Worm (Caenorhabditis elegans) whole organism, L3 larva: ENCODE results near the gene math-16.

Experiments
- aly-2 ChIP-seq: fragments of 150-350 bp; optimal IDR thresholded peaks from 2 replicates; lab custom pipeline; 2014; ENCODE audit warnings: missing biosample characterization, missing genetic modification characterization
- ceh-9 ChIP-seq: sonication (generic microtip); optimal IDR thresholded peaks from 2 replicates; lab custom pipeline; 2018; ENCODE audit warnings: missing biosample characterization, missing genetic modification characterization
- egl-27 ChIP-seq: sonication (generic microtip); optimal IDR thresholded peaks from 4 replicates; lab custom pipeline; 2017; ENCODE audit warnings: missing biosample characterization, missing genetic modification reagents, missing genetic modification characterization
- eor-1 ChIP-seq, 2 experiments: fragments of 150-350 bp; optimal IDR thresholded peaks; 2 replicates each; lab custom pipeline; 2014 to 2018; ENCODE audit warnings: missing biosample characterization in 2 of 2, missing genetic modification characterization in 2 of 2
- lin-15B ChIP-seq: fragments of 150-350 bp; optimal IDR thresholded peaks from 2 replicates; lab custom pipeline; 2014; ENCODE audit warnings: missing biosample characterization, missing genetic modification characterization
- lin-39 ChIP-seq: fragments of 150-350 bp; optimal IDR thresholded peaks from 2 replicates; lab custom pipeline; 2018; ENCODE audit warnings: missing biosample characterization, missing genetic modification reagents, missing genetic modification characterization
- nhr-11 ChIP-seq: fragments of 150-350 bp; optimal IDR thresholded peaks from 2 replicates; lab custom pipeline; 2014; ENCODE audit warnings: missing biosample characterization, missing genetic modification characterization
- nhr-12 ChIP-seq: fragments of 150-350 bp; optimal IDR thresholded peaks from 2 replicates; lab custom pipeline; 2014; ENCODE audit warnings: missing biosample characterization, missing genetic modification characterization
- nhr-237 ChIP-seq: fragments of 150-350 bp; optimal IDR thresholded peaks from 2 replicates; lab custom pipeline; 2014; ENCODE audit warnings: missing biosample characterization, missing genetic modification characterization
- nhr-77 ChIP-seq: fragments of 150-350 bp; optimal IDR thresholded peaks from 2 replicates; lab custom pipeline; 2014; ENCODE audit warnings: missing biosample characterization, missing genetic modification characterization
- pqm-1 ChIP-seq: fragments of 150-350 bp; optimal IDR thresholded peaks from 2 replicates; lab custom pipeline; 2017; ENCODE audit warnings: missing biosample characterization, missing genetic modification characterization, inconsistent platforms
- skn-1 ChIP-seq: fragments of 150-350 bp; optimal IDR thresholded peaks from 2 replicates; lab custom pipeline; 2014; ENCODE audit warnings: missing biosample characterization, missing genetic modification characterization
- snpc-4 ChIP-seq: fragments of 150-350 bp; optimal IDR thresholded peaks from 2 replicates; lab custom pipeline; 2014; ENCODE audit warnings: missing biosample characterization, missing genetic modification characterization
- tbx-2 ChIP-seq: sonication (generic microtip); optimal IDR thresholded peaks from 2 replicates; lab custom pipeline; 2016; ENCODE audit warnings: mild to moderate bottlenecking, missing genetic modification characterization, missing compliant biosample characterization

ce11 chrII:1851716-1852115 lies 26.8 kb downstream of the math-16 start:
- TF ChIP-seq lin-39, result no peak
- no peak for TF ChIP-seq nhr-11 (tag; lab: Kevin White, UChicago)
- TF ChIP-seq aly-2 (tag; lab: Kevin White, UChicago), result no peak
- TF ChIP-seq egl-27 (tag; lab: Kevin White, UChicago), result peak; percentile 44
- TF ChIP-seq ceh-9 (tag; lab: Kevin White, UChicago), result no peak
- no peak for TF ChIP-seq eor-1 (tag; optimal IDR thresholded peaks at IDR 0.05; lab: Kevin White, UChicago)
- TF ChIP-seq lin-15B (tag; lab: Kevin White, UChicago), result no peak
- TF ChIP-seq pqm-1 (tag; lab: Kevin White, UChicago), result peak; percentile 99
- TF ChIP-seq nhr-237, result no peak
- no peak for TF ChIP-seq nhr-12
- TF ChIP-seq nhr-77 (tag; lab: Kevin White, UChicago), result no peak
- no peak for TF ChIP-seq skn-1 (tag; lab: Kevin White, UChicago)
- TF ChIP-seq snpc-4 (tag; lab: Kevin White, UChicago), result no peak
- no peak for TF ChIP-seq tbx-2
